Worm (Caenorhabditis elegans): ENCODE data around the gene H17B01.2.

Gene H17B01.2

DNA sequence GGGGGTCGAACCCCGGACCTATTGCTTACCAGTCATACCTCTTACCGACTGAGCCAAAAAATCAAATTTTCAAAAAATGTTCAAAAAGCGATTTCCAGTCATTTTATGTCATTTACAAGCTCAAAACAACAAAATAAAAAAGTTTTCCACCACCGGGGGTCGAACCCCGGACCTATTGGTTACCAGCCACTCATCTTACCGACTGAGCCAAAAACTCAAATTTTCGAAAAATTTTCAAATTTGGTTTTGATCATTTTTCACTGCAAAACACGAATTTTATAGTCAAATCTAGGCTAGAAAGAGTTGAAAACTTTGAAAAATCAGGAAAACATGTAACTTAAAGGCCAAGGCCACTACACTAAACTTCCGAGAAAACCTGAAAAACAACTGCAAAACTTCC, 5.7 kb downstream of the H17B01.2 start:
- TF ChIP-seq rpc-1 (optimal IDR thresholded peaks at IDR 0.05) (peak; percentile 11), rpc-1 (tag; optimal IDR thresholded peaks at IDR 0.05) (peak; percentile 54), ZK185.1 (tag; optimal IDR thresholded peaks at IDR 0.05; ENCODE audit: poor library complexity, severe bottlenecking) (no peak), mxl-1 (tag; optimal IDR thresholded peaks at IDR 0.05) (no peak), die-1 (tag; optimal IDR thresholded peaks at IDR 0.05) (no peak), tbp1 (GFP tag; optimal IDR thresholded peaks at IDR 0.05) (peak; percentile 59), B0336.3 (GFP tag; IDR thresholded peaks at IDR 0.05) (no peak)

DNA sequence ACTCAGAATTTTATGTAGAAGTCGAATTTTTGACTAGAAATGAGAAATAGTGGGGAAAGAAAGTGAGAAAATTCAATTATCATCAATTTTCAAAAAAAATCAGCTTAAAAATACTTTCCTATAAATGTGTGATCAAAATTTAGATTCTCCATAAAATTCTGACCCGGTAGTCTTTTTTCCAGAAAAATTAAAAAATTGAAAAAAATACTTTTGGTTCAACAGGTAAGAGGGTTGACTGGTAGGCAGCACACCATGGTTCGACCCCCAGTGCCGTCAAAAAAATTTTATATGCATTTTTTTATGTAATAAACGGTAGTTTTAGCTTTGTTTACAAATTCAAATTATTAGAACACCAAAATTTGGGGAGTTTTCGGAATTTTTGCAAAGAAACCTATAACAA, 6.9 kb downstream of the H17B01.2 start:
- TF ChIP-seq rec-8 (tag; optimal IDR thresholded peaks at IDR 0.05) (peak in 1 of 2 experiments; percentile 2), lsy-27 (tag; optimal IDR thresholded peaks at IDR 0.05; ENCODE audit: borderline replicate concordance, insufficient read depth) (no peak), B0261.1 (tag; optimal IDR thresholded peaks at IDR 0.05) (peak; percentile 57), lin-40 (tag; optimal IDR thresholded peaks at IDR 0.05) (no peak), egl-44 (GFP tag; IDR thresholded peaks at IDR 0.05) (no peak), rpc-1 (optimal IDR thresholded peaks at IDR 0.05) (peak; percentile 39), rpc-1 (tag; optimal IDR thresholded peaks at IDR 0.05) (peak; percentile 71), tbp1 (GFP tag; optimal IDR thresholded peaks at IDR 0.05) (peak; percentile 82)

DNA sequence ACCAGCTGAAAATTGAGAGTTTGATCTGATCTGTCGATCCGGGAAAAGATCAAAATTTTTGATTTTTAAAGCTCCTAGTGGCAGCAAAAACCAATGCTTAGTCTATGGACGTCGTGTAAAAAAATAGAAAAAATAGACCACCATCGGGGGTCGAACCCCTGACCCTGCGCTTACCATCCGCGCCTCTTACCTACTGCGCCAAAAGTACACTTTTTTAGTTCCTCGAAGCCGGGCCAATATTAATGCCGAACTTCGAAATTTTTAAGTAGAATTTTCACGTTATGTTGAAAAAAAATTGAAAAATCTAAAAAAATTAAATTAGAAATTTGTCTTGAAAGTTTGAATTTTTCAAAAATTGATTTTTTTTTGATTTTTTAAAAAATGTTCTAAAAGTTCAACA, 7.6 kb downstream of the H17B01.2 start:
- TF ChIP-seq tbp1 (GFP tag; optimal IDR thresholded peaks at IDR 0.05) (peak; percentile 77), nfyb-1 (GFP tag; IDR thresholded peaks at IDR 0.05) (no peak), repo-1 (tag; optimal IDR thresholded peaks at IDR 0.05) (no peak), efl-1 (GFP tag; optimal IDR thresholded peaks at IDR 0.05) (no peak), B0261.1 (tag; optimal IDR thresholded peaks at IDR 0.05) (peak; percentile 23), lin-26 (GFP tag; IDR thresholded peaks at IDR 0.05) (peak; percentile 55; the same call in 1 of the 2 replicates), rpc-1 (optimal IDR thresholded peaks at IDR 0.05) (peak; percentile 8), rpc-1 (tag; optimal IDR thresholded peaks at IDR 0.05) (peak; percentile 44), akir-1 (GFP tag; optimal IDR thresholded peaks at IDR 0.05) (no peak)

DNA sequence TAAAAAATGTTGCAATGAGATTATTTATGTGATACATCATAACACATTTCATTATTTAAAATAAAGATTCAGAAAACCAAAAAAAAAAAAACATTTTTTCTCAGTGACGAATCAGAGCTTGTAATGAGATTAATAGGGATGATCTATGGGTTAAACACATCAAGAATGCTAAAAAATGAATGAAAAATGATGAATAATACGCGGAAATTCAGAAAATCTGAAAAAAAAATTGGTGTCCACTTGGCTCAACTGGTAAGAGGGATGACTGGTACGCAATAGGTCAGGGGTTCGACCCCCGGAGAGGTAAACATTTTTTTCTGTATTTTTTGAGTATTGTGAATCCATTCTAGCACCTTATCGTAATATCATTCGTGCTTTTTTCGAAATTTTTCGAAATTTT, 8.2 kb downstream of the H17B01.2 start:
- TF ChIP-seq rpc-1 (optimal IDR thresholded peaks at IDR 0.05), result peak; percentile 13
- TF ChIP-seq rpc-1 (tag; optimal IDR thresholded peaks at IDR 0.05), result no peak
- peak; percentile 65 for TF ChIP-seq tbp1 (GFP tag; optimal IDR thresholded peaks at IDR 0.05)
- TF ChIP-seq madf-6 (GFP tag; IDR thresholded peaks at IDR 0.05), result no peak

DNA sequence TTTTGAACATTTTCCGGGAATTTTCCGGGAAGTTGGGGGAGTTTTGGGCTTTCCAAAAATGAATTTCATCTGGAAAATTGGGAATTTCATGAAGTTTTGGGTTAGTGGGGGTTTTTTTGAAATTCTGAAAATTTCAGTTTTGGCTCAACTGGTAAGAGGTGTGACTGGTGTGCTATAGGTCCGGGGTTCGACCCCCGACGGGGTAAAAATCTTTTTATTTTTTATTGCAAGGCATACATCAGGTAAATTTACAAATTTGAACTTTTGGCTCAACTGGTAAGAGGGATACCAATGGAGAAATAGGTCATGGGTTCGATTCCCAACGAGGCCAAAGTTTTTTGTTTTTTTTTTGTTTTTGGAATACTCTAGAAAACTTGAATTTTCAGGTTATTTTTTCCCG, 11.3 kb downstream of the H17B01.2 start:
- TF ChIP-seq B0261.1 (tag; optimal IDR thresholded peaks at IDR 0.05) (peak; percentile 22), let-526 (GFP tag; IDR thresholded peaks at IDR 0.05) (no peak), hlh-26 (GFP tag; conservative IDR thresholded peaks at IDR 0.05) (no peak), D2030.7 (GFP tag; IDR thresholded peaks at IDR 0.05) (0 out of 2 replicates have a peak, but pooled peaks have one; percentile 9), ceh-91 (GFP tag; IDR thresholded peaks at IDR 0.05) (no peak), F57C9.4 (tag; optimal IDR thresholded peaks at IDR 0.05) (no peak), T07F8.4 (tag; optimal IDR thresholded peaks at IDR 0.05) (no peak), lin-40 (tag; optimal IDR thresholded peaks at IDR 0.05) (no peak), tbp1 (GFP tag; optimal IDR thresholded peaks at IDR 0.05) (peak; percentile 73), Y56A3A.18 (GFP tag; IDR thresholded peaks at IDR 0.05) (no peak), F49E8.2 (tag; optimal IDR thresholded peaks at IDR 0.05; ENCODE audit: insufficient read depth) (no peak), nhr-80 (tag; optimal IDR thresholded peaks at IDR 0.05) (no peak), madf-6 (GFP tag; IDR thresholded peaks at IDR 0.05) (0 out of 2 replicates have a peak, but pooled peaks have one; percentile 24), dpl-1 (GFP tag; optimal IDR thresholded peaks at IDR 0.05) (no peak), nhr-179 (tag; optimal IDR thresholded peaks at IDR 0.05) (no peak), rpc-1 (optimal IDR thresholded peaks at IDR 0.05) (no peak), rpc-1 (tag; optimal IDR thresholded peaks at IDR 0.05) (peak; percentile 53), F10E7.11 (tag; optimal IDR thresholded peaks at IDR 0.05) (no peak), attf-5 (GFP tag; optimal IDR thresholded peaks at IDR 0.05) (no peak), F55B11.4 (tag; optimal IDR thresholded peaks at IDR 0.05; ENCODE audit: borderline replicate concordance, insufficient read depth) (no peak), dox-1 (GFP tag; IDR thresholded peaks at IDR 0.05) (no peak), F37B4.10 (GFP tag; IDR thresholded peaks at IDR 0.05) (no peak), snpc-4 (GFP tag; optimal IDR thresholded peaks at IDR 0.05) (no peak), snpc-4 (tag; optimal IDR thresholded peaks at IDR 0.05) (no peak), hsf-1 (GFP tag; IDR thresholded peaks at IDR 0.05) (no peak), nfya-2 (GFP tag; IDR thresholded peaks at IDR 0.05) (no peak), ceh-100 (GFP tag; IDR thresholded peaks at IDR 0.05) (no peak), Y53F4B.3 (GFP tag; IDR thresholded peaks at IDR 0.05) (no peak)
